Fruit fly (Drosophila melanogaster) whole organism, prepupa: ENCODE measurements around the gene GC.

ENCODE experiments used
- Blimp-1 ChIP-seq: fragments of 200-800 bp; sonication (Bioruptor generic); optimal IDR thresholded peaks from 3 replicates; lab custom pipeline; 2017; ENCODE audit warnings: missing biosample characterization, missing genetic modification characterization, mild to moderate bottlenecking, moderate library complexity, missing genetic modification reagents
- CG11294 ChIP-seq: fragments of 200-800 bp; sonication (Bioruptor generic); IDR thresholded peaks from 2 replicates; pipeline ENCODE4 v1.3.6; 2022; ENCODE audit warnings: missing biosample characterization, missing genetic modification characterization
- CG11902 ChIP-seq: fragments of 200-800 bp; sonication (Bioruptor generic); optimal IDR thresholded peaks from 3 replicates; lab custom pipeline; 2016; ENCODE audit warnings: missing biosample characterization, missing genetic modification characterization
- CG15336 ChIP-seq: fragments of 200-800 bp; sonication (Bioruptor generic); IDR thresholded peaks from 2 replicates; pipeline ENCODE4 v1.3.6; 2022; ENCODE audit warnings: missing biosample characterization, missing genetic modification characterization
- CG1621 ChIP-seq: fragments of 200-800 bp; sonication (Bioruptor generic); optimal IDR thresholded peaks from 3 replicates; lab custom pipeline; 2018; ENCODE audit warnings: missing biosample characterization, mild to moderate bottlenecking, missing genetic modification characterization
- CG16779 ChIP-seq: fragments of 200-800 bp; sonication (Bioruptor generic); optimal IDR thresholded peaks from 3 replicates; lab custom pipeline; 2017; ENCODE audit warnings: missing biosample characterization, mild to moderate bottlenecking, missing genetic modification characterization
- CG3032 ChIP-seq: fragments of 200-800 bp; optimal IDR thresholded peaks from 2 replicates; lab custom pipeline; 2019; ENCODE audit warnings: missing biosample characterization, mild to moderate bottlenecking, missing genetic modification characterization, moderate library complexity
- CG31627 ChIP-seq: fragments of 200-800 bp; sonication (Bioruptor generic); optimal IDR thresholded peaks from 3 replicates; lab custom pipeline; 2016; ENCODE audit warnings: missing biosample characterization, missing genetic modification characterization
- CG32006 ChIP-seq: fragments of 200-800 bp; sonication (Bioruptor generic); optimal IDR thresholded peaks from 3 replicates; lab custom pipeline; 2017; ENCODE audit warnings: missing biosample characterization, mild to moderate bottlenecking, missing genetic modification characterization
- CG34406 ChIP-seq: fragments of 200-800 bp; sonication (Bioruptor generic); optimal IDR thresholded peaks from 3 replicates; lab custom pipeline; 2016; ENCODE audit warnings: missing biosample characterization, missing genetic modification characterization
- CG3919 ChIP-seq: fragments of 200-800 bp; sonication (Bioruptor generic); optimal IDR thresholded peaks from 3 replicates; lab custom pipeline; 2016; ENCODE audit warnings: missing biosample characterization, missing genetic modification characterization
- CG4318 ChIP-seq: fragments of 200-800 bp; sonication (Bioruptor generic); optimal IDR thresholded peaks from 3 replicates; lab custom pipeline; 2017; ENCODE audit warnings: missing biosample characterization, mild to moderate bottlenecking, missing genetic modification characterization
- CG6163 ChIP-seq: fragments of 200-800 bp; sonication (Bioruptor generic); IDR thresholded peaks from 3 replicates; pipeline ENCODE4 v1.3.6; 2022; ENCODE audit warnings: missing biosample characterization, missing genetic modification characterization
- CG6276 ChIP-seq: fragments of 200-800 bp; sonication (Bioruptor generic); optimal IDR thresholded peaks from 2 replicates; lab custom pipeline; 2017; ENCODE audit warnings: missing biosample characterization, mild to moderate bottlenecking, missing genetic modification characterization
- CG6792 ChIP-seq: fragments of 200-800 bp; sonication (Bioruptor generic); optimal IDR thresholded peaks from 3 replicates; lab custom pipeline; 2016; ENCODE audit warnings: missing biosample characterization, missing genetic modification characterization
- CG8119 ChIP-seq: fragments of 200-800 bp; sonication (Bioruptor generic); IDR thresholded peaks from 3 replicates; pipeline ENCODE4 v1.3.6; 2022; ENCODE audit warnings: missing biosample characterization, missing genetic modification characterization
- CG8319 ChIP-seq: fragments of 200-800 bp; sonication (Bioruptor generic); optimal IDR thresholded peaks from 3 replicates; lab custom pipeline; 2016; ENCODE audit warnings: missing biosample characterization, missing genetic modification characterization
- CG8632 ChIP-seq: fragments of 200-800 bp; sonication (Bioruptor generic); optimal IDR thresholded peaks from 3 replicates; lab custom pipeline; 2016; ENCODE audit warnings: missing biosample characterization, missing genetic modification characterization
- Eip75B ChIP-seq: fragments of 200-800 bp; sonication (Bioruptor generic); optimal IDR thresholded peaks from 3 replicates; lab custom pipeline; 2016; ENCODE audit warnings: missing biosample characterization, missing genetic modification characterization
- Eip78C ChIP-seq: fragments of 200-800 bp; sonication (Bioruptor generic); peaks from one replicate; lab custom pipeline; 2016; ENCODE audit warnings: missing biosample characterization, missing genetic modification characterization
- Eip93F ChIP-seq: fragments of 200-800 bp; sonication (Bioruptor generic); optimal IDR thresholded peaks from 2 replicates; lab custom pipeline; 2016; ENCODE audit warnings: missing biosample characterization, mild to moderate bottlenecking, missing genetic modification characterization
- Ets96B ChIP-seq: fragments of 200-800 bp; optimal IDR thresholded peaks from 2 replicates; lab custom pipeline; 2019; ENCODE audit warnings: missing biosample characterization, mild to moderate bottlenecking, missing genetic modification characterization, moderate library complexity
- Hr38 ChIP-seq: sonication (Bioruptor generic); optimal IDR thresholded peaks from 2 replicates; lab custom pipeline; 2016; ENCODE audit warnings: missing biosample characterization, missing genetic modification characterization
- Hr4 ChIP-seq: fragments of 200-800 bp; sonication (Bioruptor generic); optimal IDR thresholded peaks from 3 replicates; lab custom pipeline; 2016; ENCODE audit warnings: missing biosample characterization, missing genetic modification characterization
- Lpt ChIP-seq: fragments of 200-800 bp; sonication (Bioruptor generic); optimal IDR thresholded peaks from 3 replicates; lab custom pipeline; 2016; ENCODE audit warnings: missing biosample characterization, missing genetic modification characterization
- Met ChIP-seq: fragments of 200-800 bp; sonication (Bioruptor generic); optimal IDR thresholded peaks from 3 replicates; lab custom pipeline; 2016; ENCODE audit warnings: missing biosample characterization, missing genetic modification characterization
- Smox ChIP-seq: fragments of 200-800 bp; sonication (Bioruptor generic); optimal IDR thresholded peaks from 3 replicates; lab custom pipeline; 2016; ENCODE audit warnings: missing biosample characterization, missing genetic modification characterization
- Sox102F ChIP-seq: fragments of 200-800 bp; sonication (Bioruptor generic); optimal IDR thresholded peaks from 2 replicates; lab custom pipeline; 2016; ENCODE audit warnings: missing biosample characterization, mild to moderate bottlenecking, missing genetic modification characterization
- Sox14 ChIP-seq: fragments of 200-800 bp; sonication (Bioruptor generic); optimal IDR thresholded peaks from 3 replicates; lab custom pipeline; 2016; ENCODE audit warnings: missing biosample characterization, missing genetic modification characterization
- achi ChIP-seq: fragments of 200-800 bp; sonication (Bioruptor generic); optimal IDR thresholded peaks from 3 replicates; lab custom pipeline; 2016; ENCODE audit warnings: missing biosample characterization, missing genetic modification characterization
- acj6 ChIP-seq: fragments of 200-800 bp; sonication (Bioruptor generic); optimal IDR thresholded peaks from 3 replicates; lab custom pipeline; 2016; ENCODE audit warnings: missing biosample characterization, missing genetic modification characterization
- dac ChIP-seq: fragments of 200-800 bp; sonication (Bioruptor generic); optimal IDR thresholded peaks from 2 replicates; lab custom pipeline; 2017; ENCODE audit warnings: missing biosample characterization, mild to moderate bottlenecking, missing genetic modification characterization
- eg ChIP-seq: fragments of 200-800 bp; sonication (Bioruptor generic); IDR thresholded peaks from 3 replicates; pipeline ENCODE4 v1.3.6; 2022; ENCODE audit warnings: missing biosample characterization, missing genetic modification characterization
- esn ChIP-seq: fragments of 200-800 bp; sonication (Bioruptor generic); optimal IDR thresholded peaks from 2 replicates; lab custom pipeline; 2016; ENCODE audit warnings: missing biosample characterization, mild to moderate bottlenecking, missing genetic modification characterization, moderate library complexity
- fd59A ChIP-seq: fragments of 200-800 bp; sonication (Bioruptor generic); optimal IDR thresholded peaks from 2 replicates; lab custom pipeline; 2017; ENCODE audit warnings: missing biosample characterization, mild to moderate bottlenecking, missing genetic modification characterization, missing genetic modification reagents
- fkh ChIP-seq: fragments of 200-800 bp; sonication (Bioruptor generic); optimal IDR thresholded peaks from 3 replicates; lab custom pipeline; 2017; ENCODE audit warnings: missing biosample characterization, mild to moderate bottlenecking, missing genetic modification characterization, moderate library complexity
- lz ChIP-seq: fragments of 200-800 bp; sonication (Bioruptor generic); optimal IDR thresholded peaks from 3 replicates; lab custom pipeline; 2016; ENCODE audit warnings: missing biosample characterization, missing genetic modification characterization
- net ChIP-seq: fragments of 200-800 bp; sonication (Bioruptor generic); optimal IDR thresholded peaks from 3 replicates; lab custom pipeline; 2016; ENCODE audit warnings: missing biosample characterization, missing genetic modification characterization
- ss ChIP-seq, 2 experiments: fragments of 200-800 bp; sonication (Bioruptor generic); optimal IDR thresholded peaks; 2 replicates in 1 of 2; 3 replicates in 1 of 2; lab custom pipeline; 2017 to 2018; ENCODE audit warnings: mild to moderate bottlenecking in 2 of 2, missing biosample characterization in 2 of 2, missing genetic modification characterization in 2 of 2, moderate library complexity in 1 of 2
- svp ChIP-seq: fragments of 200-800 bp; sonication (Bioruptor generic); peaks from one replicate; lab custom pipeline; 2016; ENCODE audit warnings: missing biosample characterization, missing genetic modification characterization

The GC gene

DNA sequence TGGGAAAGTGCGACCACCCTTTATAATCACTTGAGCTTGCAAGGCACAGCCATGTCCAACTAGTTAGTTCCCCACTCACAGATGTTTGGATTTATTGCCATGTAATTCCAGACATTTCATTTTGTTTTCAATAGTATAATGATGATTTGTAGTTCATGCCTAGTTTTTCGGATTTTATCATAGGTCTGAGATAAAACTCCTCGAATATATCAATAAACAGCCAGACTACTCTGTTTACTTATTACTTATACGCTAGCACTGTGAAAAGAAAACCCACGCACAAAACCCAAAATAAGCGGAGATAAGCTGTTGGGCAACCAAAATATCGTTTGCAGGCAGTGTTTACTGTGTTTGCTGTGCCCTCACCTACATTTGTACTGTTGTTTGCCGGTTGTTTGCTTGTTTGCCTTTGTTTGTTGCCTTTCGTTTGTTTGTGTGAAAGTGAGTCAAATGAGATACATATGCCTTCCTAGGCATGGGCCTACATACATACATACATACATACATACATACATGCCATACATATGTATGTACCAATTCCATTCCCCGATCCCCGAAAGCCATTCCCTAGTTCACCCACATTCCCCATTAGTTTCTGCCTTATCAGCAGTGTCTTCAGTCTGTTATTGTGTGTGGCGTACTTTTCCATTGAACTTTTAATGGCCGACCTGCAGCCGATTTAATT lies 49.8 kb downstream of the GC start (continued):
- TF ChIP-seq CG3032 (tag; lab: Kevin White, UChicago) (peak; percentile 12), Hr38 (GFP tag; lab: Kevin White, UChicago) (no peak), CG11902 (GFP tag; lab: Kevin White, UChicago) (no peak), CG3919 (GFP tag; lab: Kevin White, UChicago) (peak; percentile 31), CG31627 (GFP tag; lab: Kevin White, UChicago) (peak; percentile 15), fd59A (GFP tag; lab: Kevin White, UChicago) (no peak), fkh (GFP tag; lab: Kevin White, UChicago) (peak; percentile 98), Smox (GFP tag; lab: Kevin White, UChicago) (no peak), esn (peak; percentile 41), CG6163 (GFP tag; lab: Robert Waterston, UW) (no peak), CG8119 (GFP tag; lab: Robert Waterston, UW) (peak; percentile 63), Met (peak; percentile 36), Sox102F (GFP tag; lab: Kevin White, UChicago) (peak; percentile 37), ss (GFP tag; optimal IDR thresholded peaks at IDR 0.05; lab: Kevin White, UChicago) (no peak), Lpt (no peak), CG8632 (GFP tag; lab: Kevin White, UChicago) (peak; percentile 34)

DNA sequence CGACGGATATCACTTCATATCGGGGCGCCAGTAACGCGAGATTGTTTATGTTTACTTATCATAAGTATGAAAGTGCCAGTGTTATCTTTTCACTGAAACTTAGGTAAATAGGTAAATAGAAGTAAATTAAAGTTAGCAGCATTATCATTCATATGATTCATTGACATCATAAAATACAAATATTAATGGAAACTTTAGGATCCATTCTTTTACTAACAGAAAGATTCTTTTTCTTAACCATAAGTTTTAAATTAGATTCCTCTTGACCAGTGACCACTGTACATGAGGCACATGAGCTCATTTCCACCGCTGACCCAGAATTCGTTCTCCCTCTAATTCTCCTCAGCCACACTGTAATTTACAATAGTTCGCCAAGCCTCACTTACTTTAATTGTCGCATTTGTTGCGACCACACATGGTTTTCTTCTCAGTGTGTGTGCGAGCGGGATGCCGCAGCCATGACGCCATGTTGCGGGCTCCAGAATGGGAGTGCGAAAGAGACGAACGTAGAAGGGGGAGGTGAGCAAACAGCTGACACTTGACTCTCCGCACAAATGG lies 50.6 kb downstream of the GC start:
- TF ChIP-seq CG8119 (GFP tag; lab: Robert Waterston, UW) (0 out of 3 replicates have a peak, but pooled peaks have one; percentile 16), CG3919 (GFP tag; lab: Kevin White, UChicago) (peak; percentile 5), CG8319 (GFP tag; lab: Kevin White, UChicago) (no peak), svp (peak; percentile 61), Hr4 (GFP tag; lab: Kevin White, UChicago) (peak; percentile 1), Eip78C (GFP tag; lab: Kevin White, UChicago) (peak; percentile 52), Sox14 (GFP tag; lab: Kevin White, UChicago) (no peak), fkh (GFP tag; lab: Kevin White, UChicago) (peak; percentile 64), fd59A (GFP tag; lab: Kevin White, UChicago) (no peak), achi (GFP tag; lab: Kevin White, UChicago) (peak; percentile 19), CG6163 (GFP tag; lab: Robert Waterston, UW) (peak; percentile 33; the same call in 1 of the 3 replicates), esn (no peak), CG6792 (GFP tag; lab: Kevin White, UChicago) (no peak)

- TF ChIP-seq eg (GFP tag; lab: Robert Waterston, UW) (0 out of 3 replicates have a peak, but pooled peaks have one; percentile 26), CG31627 (GFP tag; lab: Kevin White, UChicago) (no peak)
These were observed 51.8 kb downstream of the GC start for dm6 chr3L:1577338-1577737.

DNA sequence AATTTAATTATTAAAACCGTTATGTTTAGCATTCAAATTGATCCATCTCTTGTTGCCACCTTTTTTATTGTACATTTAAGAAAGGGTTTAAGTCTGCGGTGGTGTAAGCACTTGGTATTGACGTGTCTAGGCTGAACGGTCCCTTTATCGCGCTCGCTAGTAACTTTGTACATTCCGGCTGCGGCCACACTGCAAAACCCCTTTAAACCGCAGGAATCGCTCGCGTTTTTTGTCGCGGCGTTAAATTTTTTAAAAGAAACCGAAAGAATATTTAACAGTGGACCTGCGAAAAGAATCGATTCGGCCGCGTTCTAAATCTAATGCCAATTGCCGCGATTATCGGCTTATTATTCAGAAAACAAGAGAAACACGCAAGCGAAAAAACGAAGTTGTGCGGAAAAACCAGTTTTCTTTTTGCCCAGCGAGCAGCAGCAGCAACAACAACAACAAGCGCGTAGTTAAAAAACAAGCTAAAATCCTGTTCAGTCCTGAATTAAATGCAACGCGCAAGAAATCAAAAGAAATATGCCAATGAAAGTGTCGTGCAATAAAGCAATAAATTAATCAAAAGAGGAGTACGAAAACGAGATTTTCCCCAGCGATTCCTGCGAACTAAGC lies 52.5 kb downstream of the GC start, which contains the start of gene CG13917:
Gene CG13917, plus strand, starts transcription at position 211 of the 618 bp plus-strand sequence.
- TF ChIP-seq net (GFP tag; lab: Kevin White, UChicago) (no peak), CG4318 (GFP tag; lab: Kevin White, UChicago) (no peak), CG11294 (no peak), CG6792 (GFP tag; lab: Kevin White, UChicago) (no peak), CG8632 (GFP tag; lab: Kevin White, UChicago) (no peak), Eip78C (GFP tag; lab: Kevin White, UChicago) (peak; percentile 85), Met (no peak), Blimp-1 (GFP tag; lab: Kevin White, UChicago) (no peak), ss (GFP tag; optimal IDR thresholded peaks at IDR 0.05; lab: Kevin White, UChicago) (peak in 1 of 2 experiments; percentile 42), lz (GFP tag; lab: Kevin White, UChicago) (no peak), Ets96B (tag; lab: Kevin White, UChicago) (no peak), achi (GFP tag; lab: Kevin White, UChicago) (no peak), acj6 (GFP tag; lab: Kevin White, UChicago) (no peak), CG6163 (GFP tag; lab: Robert Waterston, UW) (peak; percentile 33; the same call in 1 of the 3 replicates), Hr4 (GFP tag; lab: Kevin White, UChicago) (no peak), CG16779 (tag; lab: Kevin White, UChicago) (peak; percentile 7), CG1621 (tag; lab: Kevin White, UChicago) (no peak), CG6276 (peak; percentile 36), CG34406 (GFP tag; lab: Kevin White, UChicago) (no peak), Eip75B (GFP tag; lab: Kevin White, UChicago) (no peak), CG31627 (GFP tag; lab: Kevin White, UChicago) (no peak), dac (GFP tag; lab: Kevin White, UChicago) (no peak), CG15336 (GFP tag; lab: Robert Waterston, UW) (no peak), CG8319 (GFP tag; lab: Kevin White, UChicago) (no peak), fkh (GFP tag; lab: Kevin White, UChicago) (no peak), Eip93F (GFP tag; lab: Kevin White, UChicago) (no peak), CG32006 (no peak), Sox14 (GFP tag; lab: Kevin White, UChicago) (no peak), CG11902 (GFP tag; lab: Kevin White, UChicago) (no peak), Sox102F (GFP tag; lab: Kevin White, UChicago) (no peak)
